Fruit fly (Drosophila melanogaster): ENCODE measurements around the gene ND-SGDH.

ND-SGDH gene

DNA sequence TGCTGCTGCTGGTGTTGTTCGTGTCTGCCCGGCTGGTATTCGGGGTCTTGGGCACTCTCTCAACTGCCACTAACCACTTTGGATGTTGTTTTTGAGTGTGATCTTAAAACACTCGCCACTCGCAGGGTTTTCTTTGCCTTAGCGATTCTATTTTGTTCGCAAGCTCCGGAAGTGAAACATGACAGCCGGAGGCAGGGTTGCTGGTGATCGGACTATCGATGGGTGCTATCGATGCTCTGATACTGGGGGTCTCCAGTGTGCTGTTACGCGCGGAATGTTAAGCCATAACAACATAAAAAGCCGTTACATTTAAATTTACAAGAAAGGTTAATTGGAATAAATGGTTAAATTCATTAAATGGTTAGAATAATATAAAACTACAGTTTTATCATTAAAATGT lies 13.4 kb downstream of the ND-SGDH start, which contains the start of gene yps:
yps (minus strand) TSS at position 176 of the 400 bp plus-strand sequence.
- no peak for TF ChIP-seq N (GFP tag; optimal IDR thresholded peaks at IDR 0.05)
- TF ChIP-seq psq (GFP tag; optimal IDR thresholded peaks at IDR 0.05): peak; percentile 72
- TF ChIP-seq Abd-B (GFP tag; optimal IDR thresholded peaks at IDR 0.05): no peak
- TF ChIP-seq usp (GFP tag; optimal IDR thresholded peaks at IDR 0.05): no peak
- no peak for TF ChIP-seq CrebA (GFP tag; optimal IDR thresholded peaks at IDR 0.05; ENCODE audit: borderline replicate concordance)
- TF ChIP-seq CG32264 (GFP tag; optimal IDR thresholded peaks at IDR 0.05): peak; percentile 89
- peak; percentile 25 to 86 for TF ChIP-seq foxo (GFP tag; optimal IDR thresholded peaks at IDR 0.05)
- no peak for TF ChIP-seq pan (optimal IDR thresholded peaks at IDR 0.05)
- TF ChIP-seq Hnf4 (GFP tag; optimal IDR thresholded peaks at IDR 0.05): peak; percentile 85
- no peak for TF ChIP-seq tai (GFP tag; optimal IDR thresholded peaks at IDR 0.05)
- peak; percentile 95 for TF ChIP-seq CG9705 (GFP tag; optimal IDR thresholded peaks at IDR 0.05)
- TF ChIP-seq Vsx2 (GFP tag; optimal IDR thresholded peaks at IDR 0.05; ENCODE audit: partially characterized antibody): no peak
- peak; percentile 79 for TF ChIP-seq sv (GFP tag; optimal IDR thresholded peaks at IDR 0.05)
- peak; percentile 92 for TF ChIP-seq Sp1 (GFP tag; optimal IDR thresholded peaks at IDR 0.05)
- TF ChIP-seq dl (GFP tag; optimal IDR thresholded peaks at IDR 0.05; ENCODE audit: insufficient read depth in 1 of 2, partially characterized antibody in 2 of 2): no peak
- peak; percentile 97 for TF ChIP-seq rgr (GFP tag; optimal IDR thresholded peaks at IDR 0.05)
- peak; percentile 84 for TF ChIP-seq sage (GFP tag; optimal IDR thresholded peaks at IDR 0.05)
- peak; percentile 86 for TF ChIP-seq fru (GFP tag; optimal IDR thresholded peaks at IDR 0.05)
- TF ChIP-seq woc (GFP tag; optimal IDR thresholded peaks at IDR 0.05): peak; percentile 32
- TF ChIP-seq dsf (GFP tag; optimal IDR thresholded peaks at IDR 0.05; ENCODE audit: borderline replicate concordance): peak; percentile 6
- TF ChIP-seq h (GFP tag; optimal IDR thresholded peaks at IDR 0.05): peak; percentile 92
- TF ChIP-seq Rel (GFP tag; optimal IDR thresholded peaks at IDR 0.05): no peak
- TF ChIP-seq Rel (tag; optimal IDR thresholded peaks at IDR 0.05): peak; percentile 77
- peak; percentile 68 for TF ChIP-seq Jra (GFP tag; optimal IDR thresholded peaks at IDR 0.05)
- peak; percentile 99 for TF ChIP-seq Hr83 (GFP tag; optimal IDR thresholded peaks at IDR 0.05; ENCODE audit: poor library complexity, severe bottlenecking)
- TF ChIP-seq br (GFP tag; optimal IDR thresholded peaks at IDR 0.05): peak; percentile 93
- peak; percentile 18 for TF ChIP-seq Myc (optimal IDR thresholded peaks at IDR 0.05)
- no peak for TF ChIP-seq Hr78 (GFP tag; optimal IDR thresholded peaks at IDR 0.05)
- no peak for TF ChIP-seq lola (GFP tag; optimal IDR thresholded peaks at IDR 0.05)
- peak; percentile 84 for TF ChIP-seq brk (GFP tag; optimal IDR thresholded peaks at IDR 0.05)
- no peak for TF ChIP-seq Dif (GFP tag; optimal IDR thresholded peaks at IDR 0.05; ENCODE audit: partially characterized antibody)
- TF ChIP-seq Dfd (GFP tag; optimal IDR thresholded peaks at IDR 0.05): no peak
- TF ChIP-seq jim (GFP tag; optimal IDR thresholded peaks at IDR 0.05): no peak
- TF ChIP-seq dmrt93B (GFP tag; optimal IDR thresholded peaks at IDR 0.05): peak; percentile 93
- peak; percentile 90 for TF ChIP-seq OdsH (GFP tag; optimal IDR thresholded peaks at IDR 0.05)
- TF ChIP-seq GATAd (GFP tag; optimal IDR thresholded peaks at IDR 0.05): no peak
- TF ChIP-seq HLH106 (tag; optimal IDR thresholded peaks at IDR 0.05): peak; percentile 86
- peak; percentile 67 for TF ChIP-seq ey (GFP tag; optimal IDR thresholded peaks at IDR 0.05)
- TF ChIP-seq Mio (GFP tag; optimal IDR thresholded peaks at IDR 0.05): peak; percentile 80

DNA sequence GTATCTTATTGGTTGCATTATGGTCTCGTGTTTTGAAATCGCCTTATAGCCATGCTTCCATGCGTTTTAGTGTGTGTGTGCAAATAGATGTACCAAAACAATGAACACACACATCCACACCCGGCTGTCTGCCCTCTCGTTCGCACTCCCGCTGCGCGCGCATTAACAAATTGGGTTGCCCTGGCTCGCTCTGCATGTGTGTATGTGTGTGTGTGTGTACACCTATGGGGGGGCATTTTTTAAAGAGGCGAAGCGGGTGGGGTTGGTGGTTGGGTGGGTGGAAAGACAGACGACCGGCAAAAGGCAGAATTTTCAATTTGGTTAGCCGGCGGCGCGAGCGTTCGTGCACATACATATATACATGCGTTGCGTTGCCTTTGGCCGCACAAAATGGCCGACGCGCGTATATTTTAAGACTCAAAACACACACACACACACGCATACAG lies 14.2 kb downstream of the ND-SGDH start:
- TF ChIP-seq sv (GFP tag; optimal IDR thresholded peaks at IDR 0.05) (no peak), woc (GFP tag; optimal IDR thresholded peaks at IDR 0.05) (no peak), Hr83 (GFP tag; optimal IDR thresholded peaks at IDR 0.05; ENCODE audit: poor library complexity, severe bottlenecking) (peak; percentile 87), N (GFP tag; optimal IDR thresholded peaks at IDR 0.05) (peak; percentile 93), Dif (GFP tag; optimal IDR thresholded peaks at IDR 0.05; ENCODE audit: partially characterized antibody) (peak; percentile 73), Abd-B (GFP tag; optimal IDR thresholded peaks at IDR 0.05) (peak; percentile 58), Sp1 (GFP tag; optimal IDR thresholded peaks at IDR 0.05) (peak; percentile 36), psq (GFP tag; optimal IDR thresholded peaks at IDR 0.05) (peak; percentile 47), jim (GFP tag; optimal IDR thresholded peaks at IDR 0.05) (no peak), rgr (GFP tag; optimal IDR thresholded peaks at IDR 0.05) (peak; percentile 54), Hr78 (GFP tag; optimal IDR thresholded peaks at IDR 0.05) (peak; percentile 68), tai (GFP tag; optimal IDR thresholded peaks at IDR 0.05) (no peak), CG9705 (GFP tag; optimal IDR thresholded peaks at IDR 0.05) (peak; percentile 6), lola (GFP tag; optimal IDR thresholded peaks at IDR 0.05) (no peak), foxo (GFP tag; optimal IDR thresholded peaks at IDR 0.05) (peak in 1 of 2 experiments; percentile 34), h (GFP tag; optimal IDR thresholded peaks at IDR 0.05) (peak; percentile 74), sage (GFP tag; optimal IDR thresholded peaks at IDR 0.05) (no peak), Myc (optimal IDR thresholded peaks at IDR 0.05) (no peak), OdsH (GFP tag; optimal IDR thresholded peaks at IDR 0.05) (no peak), CrebA (GFP tag; optimal IDR thresholded peaks at IDR 0.05; ENCODE audit: borderline replicate concordance) (no peak), HLH106 (tag; optimal IDR thresholded peaks at IDR 0.05) (peak; percentile 36), dsf (GFP tag; optimal IDR thresholded peaks at IDR 0.05; ENCODE audit: borderline replicate concordance) (no peak), Jra (GFP tag; optimal IDR thresholded peaks at IDR 0.05) (no peak), Rel (GFP tag; optimal IDR thresholded peaks at IDR 0.05) (no peak), Rel (tag; optimal IDR thresholded peaks at IDR 0.05) (peak; percentile 76)
